Worm (Caenorhabditis elegans): ENCODE data around the gene ZC513.2.

ce11 chrV:8027429-8028142 is 26.6 kb upstream of the ZC513.2 start:
- TF ChIP-seq ces-1 (GFP tag; optimal IDR thresholded peaks at IDR 0.05) (no peak), mab-5 (tag; optimal IDR thresholded peaks at IDR 0.05) (no peak), snpc-4 (tag; optimal IDR thresholded peaks at IDR 0.05) (no peak), nhr-28 (tag; optimal IDR thresholded peaks at IDR 0.05) (no peak), lsy-2 (tag; optimal IDR thresholded peaks at IDR 0.05) (no peak), ztf-11 (tag; optimal IDR thresholded peaks at IDR 0.05) (no peak), elt-3 (tag; optimal IDR thresholded peaks at IDR 0.05) (no peak), unc-62 (GFP tag; optimal IDR thresholded peaks at IDR 0.05) (no peak)
